Worm (Caenorhabditis elegans) whole organism, L4 larva: Measurements from ENCODE around the gene ZC412.3.
A peak's percentile ranks its signal among the peaks of the same experiment; 100 is the strongest.

Experiments
- D1046.2 ChIP-seq: fragments of 200-800 bp; sonication (Bioruptor generic); IDR thresholded peaks from 2 replicates; pipeline ENCODE4 v1.3.6; 2022; ENCODE audit warnings: missing genetic modification characterization, missing compliant biosample characterization
- F10B5.3 ChIP-seq: sonication (generic microtip); optimal IDR thresholded peaks from 2 replicates; lab custom pipeline; 2016; ENCODE audit warnings: mild to moderate bottlenecking, missing genetic modification characterization, missing compliant biosample characterization
- F37D6.2 ChIP-seq: sonication (generic microtip); optimal IDR thresholded peaks from 2 replicates; lab custom pipeline; 2016; ENCODE audit warnings: mild to moderate bottlenecking, missing genetic modification characterization, missing compliant biosample characterization
- F44E2.7 ChIP-seq: fragments of 200-800 bp; sonication (Bioruptor generic); IDR thresholded peaks from 2 replicates; pipeline ENCODE4 v2.1.2; 2022; ENCODE audit warnings: missing genetic modification characterization, missing compliant biosample characterization
- F49E8.2 ChIP-seq: sonication (generic microtip); optimal IDR thresholded peaks from 2 replicates; lab custom pipeline; 2016; ENCODE audit warnings: missing compliant biosample characterization, mild to moderate bottlenecking, missing genetic modification characterization, borderline replicate concordance
- R02D3.7 ChIP-seq: fragments of 150-350 bp; sonication (generic microtip); optimal IDR thresholded peaks from 3 replicates; lab custom pipeline; 2014; ENCODE audit warnings: missing biosample characterization, missing genetic modification characterization
- T26A8.4 ChIP-seq: fragments of 200-800 bp; sonication (Bioruptor generic); IDR thresholded peaks from 2 replicates; pipeline ENCODE4 v1.3.6; 2022; ENCODE audit warnings: missing genetic modification characterization, missing compliant biosample characterization
- Y48G9A.11 ChIP-seq: fragments of 200-800 bp; sonication (Bioruptor generic); IDR thresholded peaks from 2 replicates; pipeline ENCODE4 v1.3.6; 2022; ENCODE audit warnings: missing genetic modification reagents, missing genetic modification characterization, missing compliant biosample characterization
- Y5F2A.4 ChIP-seq: fragments of 200-800 bp; sonication (Bioruptor generic); optimal IDR thresholded peaks from 2 replicates; lab custom pipeline; 2018; ENCODE audit warnings: mild to moderate bottlenecking, missing genetic modification characterization, missing compliant biosample characterization
- ZK337.2 ChIP-seq: fragments of 200-800 bp; sonication (Bioruptor generic); IDR thresholded peaks from 2 replicates; pipeline ENCODE4 v1.3.6; 2022; ENCODE audit warnings: missing genetic modification reagents, missing genetic modification characterization, missing compliant biosample characterization
- aha-1 ChIP-seq: fragments of 150-350 bp; peaks from one replicate; lab custom pipeline; 2014; ENCODE audit warnings: missing biosample characterization, missing genetic modification characterization
- ceh-20 ChIP-seq: fragments of 200-800 bp; sonication (Bioruptor generic); IDR thresholded peaks from 2 replicates; pipeline ENCODE4 v1.3.6; 2022; ENCODE audit warnings: missing genetic modification reagents, missing genetic modification characterization, missing compliant biosample characterization
- ceh-28 ChIP-seq: fragments of 150-350 bp; optimal IDR thresholded peaks from 2 replicates; lab custom pipeline; 2014; ENCODE audit warnings: missing biosample characterization, missing genetic modification reagents, missing genetic modification characterization
- ceh-82 ChIP-seq: sonication (generic microtip); optimal IDR thresholded peaks from 2 replicates; lab custom pipeline; 2017; ENCODE audit warnings: missing biosample characterization, missing genetic modification characterization
- ctbp-1 ChIP-seq: fragments of 200-800 bp; sonication (Bioruptor generic); IDR thresholded peaks from 2 replicates; pipeline ENCODE4 v1.3.6; 2022; ENCODE audit warnings: missing genetic modification reagents, missing genetic modification characterization, missing compliant biosample characterization
- daf-12 ChIP-seq: fragments of 150-350 bp; optimal IDR thresholded peaks from 2 replicates; lab custom pipeline; 2014; ENCODE audit warnings: missing biosample characterization, missing genetic modification reagents, missing genetic modification characterization
- daf-19 ChIP-seq: fragments of 200-800 bp; sonication (Bioruptor generic); conservative IDR thresholded peaks from 2 replicates; pipeline ENCODE4 v1.3.6; 2022; ENCODE audit warnings: missing genetic modification characterization, missing compliant biosample characterization
- dmd-6 ChIP-seq: fragments of 200-800 bp; sonication (Bioruptor generic); IDR thresholded peaks from 2 replicates; pipeline ENCODE4 v1.3.6; 2022; ENCODE audit warnings: missing genetic modification reagents, missing genetic modification characterization, missing compliant biosample characterization
- dmd-8 ChIP-seq: fragments of 200-800 bp; sonication (Bioruptor generic); IDR thresholded peaks from 2 replicates; pipeline ENCODE4 v1.3.6; 2022; ENCODE audit warnings: missing genetic modification characterization, missing compliant biosample characterization
- dmd-9 ChIP-seq: fragments of 200-800 bp; sonication (Bioruptor generic); IDR thresholded peaks from 2 replicates; pipeline ENCODE4 v1.3.6; 2022; ENCODE audit warnings: missing genetic modification reagents, missing genetic modification characterization, missing compliant biosample characterization
- duxl-1 ChIP-seq: sonication (generic microtip); optimal IDR thresholded peaks from 2 replicates; lab custom pipeline; 2016; ENCODE audit warnings: mild to moderate bottlenecking, missing genetic modification characterization, moderate library complexity, missing compliant biosample characterization; ENCODE audit not compliant: poor library complexity
- egl-43 ChIP-seq: fragments of 200-800 bp; sonication (Bioruptor generic); IDR thresholded peaks from 2 replicates; pipeline ENCODE4 v1.3.6; 2022; ENCODE audit warnings: missing genetic modification reagents, missing genetic modification characterization, missing compliant biosample characterization
- gei-8 ChIP-seq: fragments of 200-800 bp; sonication (Bioruptor generic); optimal IDR thresholded peaks from 2 replicates; lab custom pipeline; 2018; ENCODE audit warnings: mild to moderate bottlenecking, missing genetic modification characterization, missing compliant biosample characterization
- hif-1 ChIP-seq, 2 experiments: sonication (generic microtip); optimal IDR thresholded peaks; 2 replicates each; lab custom pipeline; 2016 to 2017; ENCODE audit warnings: missing compliant biosample characterization in 2 of 2, missing genetic modification characterization in 2 of 2, missing genetic modification reagents in 2 of 2, missing genotype in 2 of 2, mild to moderate bottlenecking in 1 of 2
- hlh-11 ChIP-seq: fragments of 200-800 bp; sonication (Bioruptor generic); optimal IDR thresholded peaks from 2 replicates; lab custom pipeline; 2018; ENCODE audit warnings: mild to moderate bottlenecking, missing genetic modification characterization, missing compliant biosample characterization
- hlh-30 ChIP-seq: sonication (generic microtip); optimal IDR thresholded peaks from 2 replicates; lab custom pipeline; 2017; ENCODE audit warnings: antibody characterized with exemption, mild to moderate bottlenecking, missing genetic modification characterization, missing compliant biosample characterization; ENCODE audit not compliant: insufficient read depth
- hmg-1.1 ChIP-seq: fragments of 200-800 bp; sonication (Bioruptor generic); IDR thresholded peaks from 2 replicates; pipeline ENCODE4 v1.3.6; 2022; ENCODE audit warnings: missing genetic modification reagents, missing genetic modification characterization, missing compliant biosample characterization
- lsy-2 ChIP-seq, 2 experiments: fragments of 150-350 bp in 1 of 2; sonication (generic microtip) in 1 of 2; optimal IDR thresholded peaks; 2 replicates each; lab custom pipeline; 2014 to 2017; ENCODE audit warnings: missing biosample characterization in 2 of 2, missing genetic modification characterization in 2 of 2
- madf-5 ChIP-seq, 2 experiments: fragments of 200-800 bp; sonication (Bioruptor generic); IDR thresholded peaks; 2 replicates each; pipeline ENCODE4 v1.3.6; 2022; ENCODE audit warnings: missing compliant biosample characterization in 2 of 2, missing genetic modification characterization in 2 of 2
- mes-2 ChIP-seq: sonication (generic microtip); optimal IDR thresholded peaks from 2 replicates; lab custom pipeline; 2016; ENCODE audit warnings: missing genotype, mild to moderate bottlenecking, missing genetic modification characterization, missing compliant biosample characterization; ENCODE audit not compliant: poor library complexity, severe bottlenecking
- mxl-3 ChIP-seq: fragments of 200-800 bp; sonication (Bioruptor generic); optimal IDR thresholded peaks from 2 replicates; lab custom pipeline; 2018; ENCODE audit warnings: mild to moderate bottlenecking, missing genetic modification characterization, missing compliant biosample characterization
- nhr-102 ChIP-seq: sonication (generic microtip); optimal IDR thresholded peaks from 2 replicates; lab custom pipeline; 2016; ENCODE audit warnings: mild to moderate bottlenecking, missing genetic modification characterization, moderate library complexity, missing compliant biosample characterization
- nhr-11 ChIP-seq: fragments of 150-350 bp; optimal IDR thresholded peaks from 2 replicates; lab custom pipeline; 2014; ENCODE audit warnings: missing biosample characterization, missing genetic modification characterization
- nhr-111 ChIP-seq: fragments of 200-800 bp; sonication (Bioruptor generic); optimal IDR thresholded peaks from 2 replicates; lab custom pipeline; 2018; ENCODE audit warnings: mild to moderate bottlenecking, missing genetic modification characterization, missing compliant biosample characterization
- nhr-237 ChIP-seq: sonication (generic microtip); optimal IDR thresholded peaks from 2 replicates; lab custom pipeline; 2017; ENCODE audit warnings: missing biosample characterization, missing genetic modification characterization
- nhr-25 ChIP-seq: sonication (generic microtip); optimal IDR thresholded peaks from 2 replicates; lab custom pipeline; 2017; ENCODE audit warnings: missing genetic modification characterization, mild to moderate bottlenecking, missing compliant biosample characterization, antibody characterized with exemption, moderate library complexity, borderline replicate concordance; ENCODE audit not compliant: insufficient read depth
- nhr-28 ChIP-seq: fragments of 150-350 bp; optimal IDR thresholded peaks from 2 replicates; lab custom pipeline; 2014; ENCODE audit warnings: missing biosample characterization, missing genetic modification characterization
- nhr-41 ChIP-seq: fragments of 200-800 bp; sonication (Bioruptor generic); IDR thresholded peaks from 2 replicates; pipeline ENCODE4 v1.3.6; 2022; ENCODE audit warnings: missing genetic modification reagents, missing genetic modification characterization, missing compliant biosample characterization
- nhr-48 ChIP-seq: sonication (generic microtip); optimal IDR thresholded peaks from 2 replicates; lab custom pipeline; 2016; ENCODE audit warnings: mild to moderate bottlenecking, missing genetic modification characterization, missing compliant biosample characterization
- php-3 ChIP-seq: fragments of 200-800 bp; sonication (Bioruptor generic); IDR thresholded peaks from 2 replicates; pipeline ENCODE4 v1.3.6; 2022; ENCODE audit warnings: missing genetic modification reagents, missing genetic modification characterization, missing compliant biosample characterization
- rbr-2 ChIP-seq: sonication (generic microtip); optimal IDR thresholded peaks from 2 replicates; lab custom pipeline; 2016; ENCODE audit warnings: missing genotype, missing genetic modification characterization, missing compliant biosample characterization
- saeg-2 ChIP-seq: fragments of 200-800 bp; sonication (Bioruptor generic); IDR thresholded peaks from 2 replicates; pipeline ENCODE4 v1.3.6; 2022; ENCODE audit warnings: missing genetic modification reagents, missing genetic modification characterization, missing compliant biosample characterization
- skn-1 ChIP-seq: fragments of 150-350 bp; optimal IDR thresholded peaks from 2 replicates; lab custom pipeline; 2014; ENCODE audit warnings: missing biosample characterization, missing genetic modification characterization
- snpc-4 ChIP-seq: fragments of 150-350 bp; optimal IDR thresholded peaks from 2 replicates; lab custom pipeline; 2014; ENCODE audit warnings: missing biosample characterization, missing genetic modification characterization
- spr-1 ChIP-seq: sonication (generic microtip); optimal IDR thresholded peaks from 2 replicates; lab custom pipeline; 2016; ENCODE audit warnings: mild to moderate bottlenecking, missing genetic modification characterization, missing compliant biosample characterization
- unc-130 ChIP-seq: sonication (generic microtip); optimal IDR thresholded peaks from 2 replicates; lab custom pipeline; 2016; ENCODE audit warnings: missing genetic modification reagents, missing genetic modification characterization, missing compliant biosample characterization
- unc-62 ChIP-seq, 3 experiments: fragments of 150-350 bp in 1 of 3; sonication (generic microtip); optimal IDR thresholded peaks in 2 of 3; peaks in 1 of 3; 1 replicate in 1 of 3; 2 replicates in 2 of 3; lab custom pipeline; 2014 to 2017; ENCODE audit warnings: missing biosample characterization in 3 of 3, missing genetic modification characterization in 3 of 3, missing genetic modification reagents in 3 of 3, missing genotype in 1 of 3
- vab-7 ChIP-seq: fragments of 200-800 bp; sonication (Bioruptor generic); IDR thresholded peaks from 2 replicates; pipeline ENCODE4 v1.3.6; 2022; ENCODE audit warnings: missing genetic modification reagents, missing genetic modification characterization, missing compliant biosample characterization
- zfp-3 ChIP-seq: fragments of 200-800 bp; sonication (Bioruptor generic); conservative IDR thresholded peaks from 2 replicates; pipeline ENCODE4 v1.3.6; 2022; ENCODE audit warnings: missing genetic modification reagents, missing genetic modification characterization, missing compliant biosample characterization
- zip-11 ChIP-seq: fragments of 200-800 bp; sonication (Bioruptor generic); IDR thresholded peaks from 2 replicates; pipeline ENCODE4 v1.3.6; 2022; ENCODE audit warnings: missing genetic modification characterization, missing compliant biosample characterization

Gene ZC412.3

DNA sequence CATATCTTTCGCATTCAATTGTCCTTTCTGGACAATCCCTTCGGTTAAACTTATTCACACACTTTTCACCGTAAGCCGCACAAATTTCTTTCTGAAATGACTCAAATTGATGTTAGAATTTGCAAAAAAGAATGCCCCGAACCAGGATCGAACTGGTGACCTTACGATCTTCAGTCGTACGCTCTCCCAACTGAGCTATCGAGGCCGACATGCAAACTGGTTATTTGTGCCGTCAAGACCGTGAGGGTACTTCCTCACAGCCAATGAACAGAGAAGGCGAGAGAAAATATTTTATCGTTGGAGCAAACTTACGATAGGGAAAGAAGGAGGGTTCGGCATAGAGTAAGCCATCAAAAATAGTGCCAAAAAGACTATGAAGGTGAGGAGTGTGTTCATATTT, 4.9 kb upstream of the ZC412.3 start (continued):
- TF ChIP-seq hmg-1.1, result peak; percentile 74
- TF ChIP-seq madf-5 (GFP tag; IDR thresholded peaks at IDR 0.05; lab: Robert Waterston, UW), result no peak
- TF ChIP-seq ceh-20, result peak; percentile 62; the same call in 1 of the 2 replicates
- TF ChIP-seq egl-43, result peak; percentile 77
- no peak for TF ChIP-seq hif-1 (tag; optimal IDR thresholded peaks at IDR 0.05; lab: Kevin White, UChicago)
- peak; percentile 1 for TF ChIP-seq F10B5.3
- TF ChIP-seq nhr-41, result no peak
- no peak for TF ChIP-seq nhr-237
- peak; percentile 85 for TF ChIP-seq mes-2 (tag; lab: Kevin White, UChicago)
- no peak for TF ChIP-seq saeg-2 (GFP tag; lab: Robert Waterston, UW)
- no peak for TF ChIP-seq nhr-25 (tag; lab: Kevin White, UChicago)
- TF ChIP-seq ZK337.2 (GFP tag; lab: Robert Waterston, UW), result peak; percentile 63; the same call in 1 of the 2 replicates
- no peak for TF ChIP-seq spr-1 (tag; lab: Kevin White, UChicago)
- no peak for TF ChIP-seq daf-12 (tag; lab: Kevin White, UChicago)
- no peak for TF ChIP-seq skn-1 (tag; lab: Kevin White, UChicago)
- TF ChIP-seq rbr-2 (tag; lab: Kevin White, UChicago), result peak; percentile 35
- no peak for TF ChIP-seq nhr-48 (tag; lab: Kevin White, UChicago)
- TF ChIP-seq F37D6.2, result no peak
- 0 out of 2 replicates have a peak, but pooled peaks have one; percentile 19 for TF ChIP-seq ctbp-1 (GFP tag; lab: Robert Waterston, UW)
- TF ChIP-seq nhr-111 (GFP tag; lab: Kevin White, UChicago), result no peak
- no peak for TF ChIP-seq F44E2.7
- peak; percentile 48; the same call in 1 of the 2 replicates for TF ChIP-seq vab-7 (GFP tag; lab: Robert Waterston, UW)
- TF ChIP-seq nhr-11 (tag; lab: Kevin White, UChicago), result no peak
- TF ChIP-seq mxl-3 (GFP tag; lab: Kevin White, UChicago), result peak; percentile 36
- no peak for TF ChIP-seq F49E8.2 (tag; lab: Kevin White, UChicago)
- TF ChIP-seq nhr-102, result no peak
- TF ChIP-seq hlh-11, result peak; percentile 46
- TF ChIP-seq php-3 (GFP tag; lab: Robert Waterston, UW), result peak; percentile 35; the same call in 1 of the 2 replicates
- no peak for TF ChIP-seq lsy-2 (tag; optimal IDR thresholded peaks at IDR 0.05; lab: Kevin White, UChicago)
- TF ChIP-seq R02D3.7 (tag; lab: Kevin White, UChicago), result no peak
- no peak for TF ChIP-seq unc-130 (GFP tag; lab: Kevin White, UChicago)
- TF ChIP-seq dmd-9, result no peak
- no peak for TF ChIP-seq ceh-28
- no peak for TF ChIP-seq zfp-3 (GFP tag; lab: Robert Waterston, UW)
- no peak for TF ChIP-seq Y5F2A.4 (GFP tag; lab: Kevin White, UChicago)
- TF ChIP-seq gei-8 (GFP tag; lab: Kevin White, UChicago), result no peak
- TF ChIP-seq hlh-30 (tag; lab: Kevin White, UChicago), result peak; percentile 18
- TF ChIP-seq unc-62 (GFP tag; optimal IDR thresholded peaks at IDR 0.05 in 1 of 2; lab: Kevin White, UChicago), result no peak
- no peak for TF ChIP-seq unc-62 (tag; optimal IDR thresholded peaks at IDR 0.05; lab: Kevin White, UChicago)
- TF ChIP-seq dmd-8 (GFP tag; lab: Robert Waterston, UW), result peak; percentile 49; the same call in 1 of the 2 replicates
- peak; percentile 63 for TF ChIP-seq duxl-1
- TF ChIP-seq aha-1 (tag; lab: Kevin White, UChicago), result peak; percentile 93
- TF ChIP-seq daf-19 (GFP tag; lab: Robert Waterston, UW), result no peak
- peak; percentile 44; the same call in 1 of the 2 replicates for TF ChIP-seq T26A8.4 (GFP tag; lab: Robert Waterston, UW)
- TF ChIP-seq D1046.2, result no peak
- TF ChIP-seq nhr-28 (tag; lab: Kevin White, UChicago), result peak; percentile 30
- peak; percentile 91 for TF ChIP-seq snpc-4 (tag; lab: Kevin White, UChicago)
- TF ChIP-seq zip-11 (GFP tag; lab: Robert Waterston, UW), result no peak
- TF ChIP-seq ceh-82 (tag; lab: Kevin White, UChicago), result no peak
- TF ChIP-seq Y48G9A.11, result 0 out of 2 replicates have a peak, but pooled peaks have one; percentile 17
- TF ChIP-seq dmd-6 (GFP tag; lab: Robert Waterston, UW), result peak; percentile 38
